Worm (Caenorhabditis elegans) whole organism, L2 larva: ENCODE data around the gene fipr-15.

Experiments
- C34F6.9 ChIP-seq: fragments of 150-350 bp; optimal IDR thresholded peaks from 2 replicates; lab custom pipeline; 2014; ENCODE audit warnings: missing biosample characterization, missing genetic modification characterization
- F13H6.1 ChIP-seq: sonication (generic microtip); optimal IDR thresholded peaks from 2 replicates; lab custom pipeline; 2016; ENCODE audit warnings: missing genetic modification characterization, missing compliant biosample characterization
- ZK546.5 ChIP-seq: sonication (generic microtip); optimal IDR thresholded peaks from 2 replicates; lab custom pipeline; 2017; ENCODE audit warnings: missing biosample characterization, missing genetic modification characterization
- alr-1 ChIP-seq: fragments of 150-350 bp; optimal IDR thresholded peaks from 2 replicates; lab custom pipeline; 2014; ENCODE audit warnings: missing biosample characterization, missing genetic modification characterization
- aly-2 ChIP-seq: fragments of 150-350 bp; optimal IDR thresholded peaks from 2 replicates; lab custom pipeline; 2014; ENCODE audit warnings: missing biosample characterization, missing genetic modification characterization
- ama-1 ChIP-seq: fragments of 150-350 bp; optimal IDR thresholded peaks from 2 replicates; lab custom pipeline; 2018; ENCODE audit warnings: inconsistent platforms
- blmp-1 ChIP-seq: sonication (generic microtip); optimal IDR thresholded peaks from 2 replicates; lab custom pipeline; 2017; ENCODE audit warnings: missing genetic modification characterization, mild to moderate bottlenecking, missing compliant biosample characterization, antibody characterized with exemption, moderate library complexity; ENCODE audit not compliant: insufficient read depth
- ceh-16 ChIP-seq: fragments of 150-350 bp; optimal IDR thresholded peaks from 2 replicates; lab custom pipeline; 2014; ENCODE audit warnings: missing biosample characterization, missing genetic modification characterization
- ceh-82 ChIP-seq: fragments of 150-350 bp; optimal IDR thresholded peaks from 2 replicates; lab custom pipeline; 2014; ENCODE audit warnings: missing biosample characterization, missing genetic modification characterization
- crh-2 ChIP-seq: sonication (generic microtip); optimal IDR thresholded peaks from 2 replicates; lab custom pipeline; 2017; ENCODE audit warnings: missing biosample characterization, missing genetic modification characterization
- dmd-4 ChIP-seq: sonication (generic microtip); optimal IDR thresholded peaks from 2 replicates; lab custom pipeline; 2017; ENCODE audit warnings: missing biosample characterization, missing genetic modification characterization
- egl-27 ChIP-seq: sonication (generic microtip); optimal IDR thresholded peaks from 3 replicates; lab custom pipeline; 2017; ENCODE audit warnings: missing biosample characterization, missing genetic modification reagents, missing genetic modification characterization
- elt-1 ChIP-seq: fragments of 150-350 bp; optimal IDR thresholded peaks from 2 replicates; lab custom pipeline; 2014; ENCODE audit warnings: missing biosample characterization, missing genetic modification characterization
- elt-3 ChIP-seq: sonication (generic microtip); optimal IDR thresholded peaks from 2 replicates; lab custom pipeline; 2017; ENCODE audit warnings: missing biosample characterization, missing genetic modification characterization
- fos-1 ChIP-seq: fragments of 150-350 bp; optimal IDR thresholded peaks from 2 replicates; lab custom pipeline; 2014; ENCODE audit warnings: missing biosample characterization, missing genetic modification characterization
- gmeb-1 ChIP-seq: fragments of 150-350 bp; optimal IDR thresholded peaks from 2 replicates; lab custom pipeline; 2014; ENCODE audit warnings: missing biosample characterization, missing genetic modification characterization
- lin-11 ChIP-seq: fragments of 150-350 bp; sonication (generic microtip); optimal IDR thresholded peaks from 2 replicates; lab custom pipeline; 2014; ENCODE audit warnings: missing biosample characterization, missing genetic modification characterization, inconsistent platforms, mixed read lengths
- lin-13 ChIP-seq: fragments of 150-350 bp; optimal IDR thresholded peaks from 2 replicates; lab custom pipeline; 2014; ENCODE audit warnings: missing biosample characterization, missing genetic modification reagents, missing genetic modification characterization
- lsy-2 ChIP-seq, 2 experiments: fragments of 150-350 bp in 1 of 2; sonication (generic microtip) in 1 of 2; optimal IDR thresholded peaks; 2 replicates each; lab custom pipeline; 2014 to 2017; ENCODE audit warnings: missing biosample characterization in 2 of 2, missing genetic modification characterization in 2 of 2
- mab-5 ChIP-seq: fragments of 150-350 bp; optimal IDR thresholded peaks from 2 replicates; lab custom pipeline; 2014; ENCODE audit warnings: missing biosample characterization, missing genetic modification characterization
- mbf-1 ChIP-seq: sonication (generic microtip); optimal IDR thresholded peaks from 2 replicates; lab custom pipeline; 2017; ENCODE audit warnings: missing biosample characterization, missing genetic modification characterization
- mdl-1 ChIP-seq, 2 experiments: fragments of 150-350 bp in 1 of 2; sonication (generic microtip) in 1 of 2; optimal IDR thresholded peaks; 2 replicates each; lab custom pipeline; 2017; ENCODE audit warnings: missing biosample characterization in 2 of 2, missing genetic modification characterization in 2 of 2
- nhr-10 ChIP-seq: sonication (generic microtip); optimal IDR thresholded peaks from 2 replicates; lab custom pipeline; 2017; ENCODE audit warnings: missing biosample characterization, missing genetic modification characterization
- nhr-11 ChIP-seq: fragments of 150-350 bp; optimal IDR thresholded peaks from 2 replicates; lab custom pipeline; 2014; ENCODE audit warnings: missing biosample characterization, missing genetic modification characterization
- nhr-12 ChIP-seq: fragments of 150-350 bp; optimal IDR thresholded peaks from 2 replicates; lab custom pipeline; 2014; ENCODE audit warnings: missing biosample characterization, missing genetic modification characterization
- nhr-21 ChIP-seq: fragments of 150-350 bp; optimal IDR thresholded peaks from 2 replicates; lab custom pipeline; 2014; ENCODE audit warnings: missing biosample characterization, missing genetic modification characterization
- nhr-23 ChIP-seq: fragments of 150-350 bp; optimal IDR thresholded peaks from 2 replicates; lab custom pipeline; 2014; ENCODE audit warnings: missing biosample characterization, missing genetic modification reagents, missing genetic modification characterization
- nhr-237 ChIP-seq: fragments of 150-350 bp; optimal IDR thresholded peaks from 2 replicates; lab custom pipeline; 2014; ENCODE audit warnings: missing biosample characterization, missing genetic modification characterization
- nhr-25 ChIP-seq: fragments of 150-350 bp; sonication (generic microtip); optimal IDR thresholded peaks from 3 replicates; lab custom pipeline; 2014; ENCODE audit warnings: missing biosample characterization, missing genetic modification characterization
- nhr-6 ChIP-seq: fragments of 150-350 bp; optimal IDR thresholded peaks from 2 replicates; lab custom pipeline; 2014; ENCODE audit warnings: missing biosample characterization, missing genetic modification characterization
- nhr-77 ChIP-seq: fragments of 150-350 bp; optimal IDR thresholded peaks from 2 replicates; lab custom pipeline; 2014; ENCODE audit warnings: missing biosample characterization, missing genetic modification characterization
- peb-1 ChIP-seq: fragments of 150-350 bp; optimal IDR thresholded peaks from 2 replicates; lab custom pipeline; 2014; ENCODE audit warnings: missing biosample characterization, missing genetic modification characterization
- sem-4 ChIP-seq: fragments of 150-350 bp; optimal IDR thresholded peaks from 2 replicates; lab custom pipeline; 2014; ENCODE audit warnings: missing biosample characterization, missing genetic modification reagents, missing genetic modification characterization
- skn-1 ChIP-seq: sonication (generic microtip); optimal IDR thresholded peaks from 2 replicates; lab custom pipeline; 2017; ENCODE audit warnings: missing biosample characterization, missing genetic modification characterization
- sma-3 ChIP-seq: sonication (generic microtip); optimal IDR thresholded peaks from 2 replicates; lab custom pipeline; 2016; ENCODE audit warnings: missing genetic modification reagents, missing genetic modification characterization, missing compliant biosample characterization
- sma-9 ChIP-seq, 2 experiments: fragments of 150-350 bp in 1 of 2; sonication (generic microtip) in 1 of 2; optimal IDR thresholded peaks; 2 replicates each; lab custom pipeline; 2014 to 2016; ENCODE audit warnings: missing genetic modification characterization in 2 of 2, mild to moderate bottlenecking in 1 of 2, missing biosample characterization in 1 of 2, missing compliant biosample characterization in 1 of 2, missing genetic modification reagents in 1 of 2, moderate library complexity in 1 of 2
- snpc-4 ChIP-seq: fragments of 150-350 bp; optimal IDR thresholded peaks from 2 replicates; lab custom pipeline; 2014; ENCODE audit warnings: missing biosample characterization, missing genetic modification characterization
- unc-39 ChIP-seq: fragments of 150-350 bp; optimal IDR thresholded peaks from 2 replicates; lab custom pipeline; 2014; ENCODE audit warnings: missing biosample characterization, missing genetic modification characterization
- unc-55 ChIP-seq: fragments of 150-350 bp; sonication (generic microtip); optimal IDR thresholded peaks from 3 replicates; lab custom pipeline; 2014; ENCODE audit warnings: missing biosample characterization, missing genetic modification reagents, missing genetic modification characterization
- unc-62 ChIP-seq: fragments of 150-350 bp; optimal IDR thresholded peaks from 2 replicates; lab custom pipeline; 2014; ENCODE audit warnings: missing biosample characterization, missing genetic modification reagents, missing genetic modification characterization
- zag-1 ChIP-seq: fragments of 150-350 bp; optimal IDR thresholded peaks from 2 replicates; lab custom pipeline; 2014; ENCODE audit warnings: missing biosample characterization, missing genetic modification characterization
- ztf-1 ChIP-seq: fragments of 200-800 bp; sonication (Bioruptor generic); conservative IDR thresholded peaks from 2 replicates; pipeline ENCODE4 v1.3.6; 2022; ENCODE audit warnings: missing genetic modification characterization, missing compliant biosample characterization
- ztf-11 ChIP-seq: sonication (generic microtip); optimal IDR thresholded peaks from 2 replicates; lab custom pipeline; 2017; ENCODE audit warnings: missing biosample characterization, missing genetic modification characterization
- ztf-4 ChIP-seq: fragments of 150-350 bp; optimal IDR thresholded peaks from 2 replicates; lab custom pipeline; 2014; ENCODE audit warnings: missing biosample characterization, missing genetic modification characterization

Gene fipr-15

DNA sequence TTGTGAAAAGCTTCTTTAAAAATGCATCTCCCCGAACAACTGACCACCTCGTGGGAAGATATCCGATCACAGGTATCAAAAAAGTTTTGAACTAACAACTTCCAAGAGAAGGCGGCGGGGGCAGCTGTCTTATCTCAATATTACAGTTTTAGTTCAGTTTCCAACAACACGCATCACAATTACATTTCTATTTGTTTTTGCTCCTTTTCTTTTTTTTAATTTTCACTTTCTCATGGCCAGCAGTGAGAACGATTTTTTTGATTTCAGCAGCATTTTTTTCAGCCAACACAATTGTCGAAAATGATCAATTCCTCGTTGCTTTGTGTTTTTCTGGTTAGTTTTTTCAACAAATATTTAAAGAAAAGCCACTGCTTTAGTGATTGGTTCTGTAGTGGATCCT lies 32.7 kb downstream of the fipr-15 start, which contains the start of gene ZK593.2:
Gene ZK593.2 (plus strand): TSS at position 301 of the 400 bp plus-strand sequence.
- no peak for TF ChIP-seq mdl-1 (tag; optimal IDR thresholded peaks at IDR 0.05; lab: Kevin White, UChicago)
- TF ChIP-seq fos-1: no peak
- no peak for TF ChIP-seq blmp-1 (tag; lab: Kevin White, UChicago)
- no peak for TF ChIP-seq gmeb-1
- TF ChIP-seq unc-62: no peak
- TF ChIP-seq nhr-25 (tag; lab: Kevin White, UChicago): no peak
- TF ChIP-seq nhr-12: no peak
- no peak for TF ChIP-seq peb-1 (tag; lab: Kevin White, UChicago)
- TF ChIP-seq egl-27 (tag; lab: Kevin White, UChicago): no peak
- TF ChIP-seq crh-2: no peak
- TF ChIP-seq unc-55: no peak
- no peak for TF ChIP-seq ceh-82 (tag; lab: Kevin White, UChicago)
- no peak for TF ChIP-seq ceh-16
- TF ChIP-seq ztf-1 (GFP tag; lab: Robert Waterston, UW): no peak
- no peak for TF ChIP-seq skn-1 (tag; lab: Kevin White, UChicago)
- TF ChIP-seq nhr-6 (tag; lab: Kevin White, UChicago): no peak
- TF ChIP-seq elt-3: no peak

- TF ChIP-seq ztf-11 (no peak), ama-1 (no peak), nhr-77 (tag; lab: Kevin White, UChicago) (no peak), nhr-25 (tag; lab: Kevin White, UChicago) (no peak), sma-9 (GFP tag; optimal IDR thresholded peaks at IDR 0.05; lab: Kevin White, UChicago) (no peak), sma-9 (tag; optimal IDR thresholded peaks at IDR 0.05; lab: Kevin White, UChicago) (no peak), F13H6.1 (tag; lab: Kevin White, UChicago) (no peak), alr-1 (no peak), lin-13 (GFP tag; lab: Kevin White, UChicago) (no peak), ZK546.5 (tag; lab: Kevin White, UChicago) (no peak), egl-27 (tag; lab: Kevin White, UChicago) (no peak), mab-5 (tag; lab: Kevin White, UChicago) (no peak), C34F6.9 (tag; lab: Kevin White, UChicago) (no peak), ceh-82 (tag; lab: Kevin White, UChicago) (no peak), nhr-23 (no peak)
These were observed 35.0 kb downstream of the fipr-15 start, which contains the start of gene ZK593.3 for ce11 chrIV:10915388-10915787. ZK593.3 (plus strand) TSS chrIV:10915688.

ce11 chrIV:10916134-10916533 lies 35.8 kb downstream of the fipr-15 start:
- no peak for TF ChIP-seq gmeb-1
- TF ChIP-seq zag-1 (tag; lab: Kevin White, UChicago): no peak
- peak; percentile 69 for TF ChIP-seq ceh-16
- peak; percentile 49 for TF ChIP-seq elt-1 (tag; lab: Kevin White, UChicago)

DNA sequence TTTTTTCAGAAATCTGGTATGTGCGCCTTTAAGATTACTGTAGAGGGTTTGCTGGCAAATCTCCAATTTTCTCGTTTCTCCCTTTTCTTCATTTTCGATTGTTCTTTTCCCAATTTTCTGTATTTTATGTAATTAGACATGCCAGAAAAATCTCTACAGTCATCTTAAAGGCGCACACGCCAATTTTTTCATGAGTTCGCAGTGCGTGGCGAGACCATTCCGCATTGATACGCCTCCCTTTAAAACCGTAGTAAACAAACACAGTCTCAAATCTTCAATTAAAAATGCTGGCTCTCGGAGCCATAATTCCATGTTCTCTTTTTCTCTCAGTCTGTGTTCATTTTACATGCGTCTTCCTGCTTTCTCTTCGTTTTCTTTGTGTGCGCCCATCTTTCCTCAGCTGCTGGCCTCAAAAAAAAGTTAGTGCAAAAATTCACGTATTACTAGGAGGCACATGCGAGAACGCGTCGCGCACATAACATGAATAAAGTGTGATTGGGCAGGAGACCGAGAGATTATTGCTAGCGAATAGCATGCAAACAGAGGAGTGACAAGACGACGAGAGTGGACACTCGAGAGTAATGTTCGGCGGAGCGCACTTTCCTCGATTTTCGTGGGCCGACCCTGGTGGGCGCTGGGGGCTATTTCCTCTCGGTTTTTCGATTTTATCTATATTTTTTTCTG lies 38.7 kb downstream of the fipr-15 start:
- TF ChIP-seq ztf-4 (tag; lab: Kevin White, UChicago): peak; percentile 26
- TF ChIP-seq dmd-4: no peak
- no peak for TF ChIP-seq nhr-12
- peak; percentile 92 for TF ChIP-seq F13H6.1 (tag; lab: Kevin White, UChicago)
- peak; percentile 74 for TF ChIP-seq ama-1
- no peak for TF ChIP-seq ztf-11
- no peak for TF ChIP-seq skn-1 (tag; lab: Kevin White, UChicago)
- peak; percentile 40 to 80 for TF ChIP-seq lsy-2 (tag; optimal IDR thresholded peaks at IDR 0.05; lab: Kevin White, UChicago)
- TF ChIP-seq sem-4 (tag; lab: Kevin White, UChicago): peak; percentile 58
- TF ChIP-seq lin-13 (GFP tag; lab: Kevin White, UChicago): peak; percentile 50
- TF ChIP-seq unc-62: no peak
- TF ChIP-seq nhr-10 (tag; lab: Kevin White, UChicago): peak; percentile 11
- no peak for TF ChIP-seq nhr-11 (tag; lab: Kevin White, UChicago)
- TF ChIP-seq mbf-1 (tag; lab: Kevin White, UChicago): no peak
- no peak for TF ChIP-seq elt-1 (tag; lab: Kevin White, UChicago)
- TF ChIP-seq egl-27 (tag; lab: Kevin White, UChicago): peak; percentile 51
- TF ChIP-seq zag-1 (tag; lab: Kevin White, UChicago): peak; percentile 37
- peak; percentile 61 for TF ChIP-seq nhr-21
- no peak for TF ChIP-seq nhr-237
- TF ChIP-seq mab-5 (tag; lab: Kevin White, UChicago): peak; percentile 84
- peak; percentile 57 for TF ChIP-seq snpc-4
- peak; percentile 58 for TF ChIP-seq fos-1
- TF ChIP-seq alr-1: no peak
- no peak for TF ChIP-seq aly-2 (tag; lab: Kevin White, UChicago)
- peak; percentile 76 for TF ChIP-seq sma-3 (GFP tag; lab: Kevin White, UChicago)
- TF ChIP-seq C34F6.9 (tag; lab: Kevin White, UChicago): peak; percentile 96
- no peak for TF ChIP-seq ztf-1 (GFP tag; lab: Robert Waterston, UW)
- peak; percentile 82 for TF ChIP-seq unc-55
- peak; percentile 45 for TF ChIP-seq ceh-16
- TF ChIP-seq ZK546.5 (tag; lab: Kevin White, UChicago): no peak
- no peak for TF ChIP-seq nhr-23
- TF ChIP-seq unc-39: no peak
- peak; percentile 87 for TF ChIP-seq lin-11
- peak; percentile 40 for TF ChIP-seq blmp-1 (tag; lab: Kevin White, UChicago)
